Fruit fly (Drosophila melanogaster) whole organism, embryonic: ENCODE results near the gene Atx-1.

Experiments used
- Bdp1 ChIP-seq: fragments of 200-800 bp; sonication (Bioruptor generic); optimal IDR thresholded peaks from 3 replicates; lab custom pipeline; 2016; ENCODE audit warnings: missing biosample characterization, missing genetic modification characterization
- CG14014 ChIP-seq: fragments of 200-800 bp; sonication (Bioruptor generic); IDR thresholded peaks from 2 replicates; pipeline ENCODE4 v1.3.6; 2022; ENCODE audit warnings: missing biosample characterization, missing genetic modification characterization
- CG15696 ChIP-seq: fragments of 200-800 bp; sonication (Bioruptor generic); optimal IDR thresholded peaks from 2 replicates; lab custom pipeline; 2019; ENCODE audit warnings: missing biosample characterization, mild to moderate bottlenecking, missing genetic modification characterization, moderate library complexity
- CG16779 ChIP-seq: fragments of 200-800 bp; sonication (Bioruptor generic); IDR thresholded peaks from 2 replicates; pipeline ENCODE4 v1.3.6; 2022; ENCODE audit warnings: missing biosample characterization, missing genetic modification characterization
- CG17385 ChIP-seq: fragments of 200-800 bp; sonication (Bioruptor generic); optimal IDR thresholded peaks from 3 replicates; lab custom pipeline; 2018; ENCODE audit warnings: missing biosample characterization, mild to moderate bottlenecking, missing genetic modification characterization
- CG17829 ChIP-seq: fragments of 200-800 bp; optimal IDR thresholded peaks from 2 replicates; lab custom pipeline; 2019; ENCODE audit warnings: missing biosample characterization, mild to moderate bottlenecking, missing genetic modification characterization, moderate library complexity
- CG2120 ChIP-seq: fragments of 200-800 bp; sonication (Bioruptor generic); optimal IDR thresholded peaks from 3 replicates; lab custom pipeline; 2016; ENCODE audit warnings: missing biosample characterization, missing genetic modification characterization
- CG2199 ChIP-seq: fragments of 200-800 bp; sonication (Bioruptor generic); IDR thresholded peaks from 3 replicates; pipeline ENCODE4 v1.3.6; 2022; ENCODE audit warnings: missing biosample characterization, missing genetic modification characterization
- CG30020 ChIP-seq: fragments of 200-800 bp; optimal IDR thresholded peaks from 2 replicates; lab custom pipeline; 2019; ENCODE audit warnings: missing biosample characterization, mild to moderate bottlenecking, missing genetic modification characterization, moderate library complexity
- CG30431 ChIP-seq: fragments of 200-800 bp; sonication (Bioruptor generic); optimal IDR thresholded peaks from 2 replicates; lab custom pipeline; 2017; ENCODE audit warnings: missing biosample characterization, missing genetic modification characterization
- CG7271 ChIP-seq: fragments of 200-800 bp; sonication (Bioruptor generic); optimal IDR thresholded peaks from 2 replicates; lab custom pipeline; 2018; ENCODE audit warnings: missing biosample characterization, mild to moderate bottlenecking, missing genetic modification characterization, moderate library complexity
- CkIIα-i1 ChIP-seq: fragments of 200-800 bp; sonication (Bioruptor generic); IDR thresholded peaks from 2 replicates; pipeline ENCODE4 v1.3.6; 2022; ENCODE audit warnings: missing biosample characterization, missing genetic modification characterization
- Dfd ChIP-seq, 2 experiments: fragments of >200 bp; optimal IDR thresholded peaks; 2 replicates each; lab custom pipeline; 2017; ENCODE audit warnings: missing biosample characterization in 2 of 2, missing genetic modification characterization in 2 of 2
- E2f2 ChIP-seq: fragments of 200-800 bp; sonication (Bioruptor generic); IDR thresholded peaks from 2 replicates; pipeline ENCODE4 v1.3.6; 2022; ENCODE audit warnings: missing biosample characterization, missing genetic modification characterization
- HLH4C ChIP-seq: fragments of 200-800 bp; sonication (Bioruptor generic); IDR thresholded peaks from 3 replicates; pipeline ENCODE4 v1.3.6; 2022; ENCODE audit warnings: missing biosample characterization, missing genetic modification characterization; ENCODE audit not compliant: partially characterized antibody
- Lhr ChIP-seq: fragments of 200-800 bp; sonication (Bioruptor generic); optimal IDR thresholded peaks from 3 replicates; lab custom pipeline; 2017; ENCODE audit warnings: mild to moderate bottlenecking, missing biosample characterization, missing genetic modification reagents, missing genetic modification characterization
- MBD-R2 ChIP-seq: fragments of 200-800 bp; sonication (Bioruptor generic); IDR thresholded peaks from 2 replicates; pipeline ENCODE4 v1.3.6; 2022; ENCODE audit warnings: missing biosample characterization, missing genetic modification characterization
- Meics ChIP-seq: fragments of 200-800 bp; sonication (Bioruptor generic); optimal IDR thresholded peaks from 2 replicates; lab custom pipeline; 2017; ENCODE audit warnings: missing biosample characterization, mild to moderate bottlenecking, missing genetic modification characterization
- NFAT ChIP-seq: fragments of 200-800 bp; sonication (Bioruptor generic); IDR thresholded peaks from 2 replicates; pipeline ENCODE4 v1.3.6; 2022; ENCODE audit warnings: missing biosample characterization, missing genetic modification characterization
- Nf-YA ChIP-seq: fragments of 200-800 bp; sonication (Bioruptor generic); IDR thresholded peaks from 2 replicates; pipeline ENCODE4 v1.3.6; 2022; ENCODE audit warnings: missing biosample characterization, missing genetic modification characterization
- Pdp1 ChIP-seq, 2 experiments: fragments of 200-800 bp; sonication (Bioruptor generic); optimal IDR thresholded peaks; 3 replicates each; lab custom pipeline; 2016; ENCODE audit warnings: missing biosample characterization in 2 of 2, missing genetic modification characterization in 2 of 2, mild to moderate bottlenecking in 1 of 2, moderate library complexity in 1 of 2
- Rfx ChIP-seq: fragments of 200-800 bp; sonication (Bioruptor generic); IDR thresholded peaks from 2 replicates; pipeline ENCODE4 v1.3.6; 2022; ENCODE audit warnings: missing biosample characterization, missing genetic modification characterization
- Rx ChIP-seq: fragments of 200-800 bp; sonication (Bioruptor generic); IDR thresholded peaks from 2 replicates; pipeline ENCODE4 v1.3.6; 2022; ENCODE audit warnings: missing biosample characterization, missing genetic modification characterization
- Sin3A ChIP-seq: fragments of >200 bp; optimal IDR thresholded peaks from 2 replicates; lab custom pipeline; 2018
- Trl ChIP-seq, 3 experiments: fragments of >200 bp in 2 of 3; fragments of 200-800 bp in 1 of 3; sonication (Bioruptor generic) in 1 of 3; optimal IDR thresholded peaks; 2 replicates in 1 of 3; 3 replicates in 2 of 3; lab custom pipeline; 2016 to 2017; ENCODE audit warnings: missing biosample characterization in 1 of 3, missing genetic modification characterization in 1 of 3
- al ChIP-seq: fragments of 200-800 bp; sonication (Bioruptor generic); IDR thresholded peaks from 2 replicates; pipeline ENCODE4 v1.3.6; 2022; ENCODE audit warnings: missing biosample characterization, missing genetic modification characterization
- cad ChIP-seq: fragments of >200 bp; optimal IDR thresholded peaks from 2 replicates; lab custom pipeline; 2017; ENCODE audit warnings: missing biosample characterization, missing genetic modification characterization
- dimm ChIP-seq: fragments of 200-800 bp; sonication (Bioruptor generic); IDR thresholded peaks from 2 replicates; pipeline ENCODE4 v1.3.6; 2022; ENCODE audit warnings: missing biosample characterization, missing genetic modification characterization
- fd96Cb ChIP-seq: fragments of 200-800 bp; sonication (Bioruptor generic); optimal IDR thresholded peaks from 2 replicates; lab custom pipeline; 2018; ENCODE audit warnings: missing biosample characterization, mild to moderate bottlenecking, missing genetic modification characterization, moderate library complexity
- jing ChIP-seq: fragments of 200-800 bp; sonication (Bioruptor generic); optimal IDR thresholded peaks from 2 replicates; lab custom pipeline; 2018; ENCODE audit warnings: missing biosample characterization, mild to moderate bottlenecking, missing genetic modification characterization
- kay ChIP-seq: fragments of 200-800 bp; sonication (Bioruptor generic); optimal IDR thresholded peaks from 2 replicates; lab custom pipeline; 2016; ENCODE audit warnings: missing biosample characterization, missing genetic modification characterization
- ken ChIP-seq: fragments of 200-800 bp; sonication (Bioruptor generic); IDR thresholded peaks from 3 replicates; pipeline ENCODE4 v1.3.6; 2022; ENCODE audit warnings: missing biosample characterization, missing genetic modification characterization
- klu ChIP-seq: fragments of 200-800 bp; sonication (Bioruptor generic); IDR thresholded peaks from 2 replicates; pipeline ENCODE4 v1.3.6; 2022; ENCODE audit warnings: missing biosample characterization, missing genetic modification characterization
- nerfin-2 ChIP-seq: fragments of 200-800 bp; sonication (Bioruptor generic); IDR thresholded peaks from 2 replicates; pipeline ENCODE4 v1.3.6; 2022; ENCODE audit warnings: missing biosample characterization, missing genetic modification characterization; ENCODE audit not compliant: partially characterized antibody
- salm ChIP-seq: fragments of 200-800 bp; sonication (Bioruptor generic); optimal IDR thresholded peaks from 2 replicates; lab custom pipeline; 2018; ENCODE audit warnings: missing biosample characterization, mild to moderate bottlenecking, missing genetic modification characterization
- shn ChIP-seq: fragments of 200-800 bp; sonication (Bioruptor generic); optimal IDR thresholded peaks from 3 replicates; lab custom pipeline; 2016; ENCODE audit warnings: missing biosample characterization, missing genetic modification characterization
- sima ChIP-seq: fragments of 200-800 bp; sonication (Bioruptor generic); optimal IDR thresholded peaks from 2 replicates; lab custom pipeline; 2016; ENCODE audit warnings: missing biosample characterization, missing genetic modification characterization
- slbo ChIP-seq: fragments of 200-800 bp; sonication (Bioruptor generic); IDR thresholded peaks from 2 replicates; pipeline ENCODE4 v1.3.6; 2022; ENCODE audit warnings: missing biosample characterization, missing genetic modification characterization
- slou ChIP-seq: fragments of 200-800 bp; sonication (Bioruptor generic); optimal IDR thresholded peaks from 3 replicates; lab custom pipeline; 2016; ENCODE audit warnings: missing biosample characterization, missing genetic modification characterization
- slp2 ChIP-seq: fragments of 200-800 bp; sonication (Bioruptor generic); optimal IDR thresholded peaks from 2 replicates; lab custom pipeline; 2016; ENCODE audit warnings: missing biosample characterization, missing genetic modification characterization
- stwl ChIP-seq: fragments of 200-800 bp; sonication (Bioruptor generic); optimal IDR thresholded peaks from 3 replicates; lab custom pipeline; 2018; ENCODE audit warnings: missing biosample characterization, mild to moderate bottlenecking, missing genetic modification characterization, moderate library complexity
- tin ChIP-seq: fragments of 200-800 bp; sonication (Bioruptor generic); optimal IDR thresholded peaks from 3 replicates; lab custom pipeline; 2016; ENCODE audit warnings: missing biosample characterization, missing genetic modification characterization
- twi ChIP-seq: fragments of 200-800 bp; optimal IDR thresholded peaks from 2 replicates; lab custom pipeline; 2019; ENCODE audit warnings: missing biosample characterization, mild to moderate bottlenecking, missing genetic modification characterization, moderate library complexity
- unc-4 ChIP-seq: fragments of 200-800 bp; sonication (Bioruptor generic); IDR thresholded peaks from 2 replicates; pipeline ENCODE4 v1.3.6; 2022; ENCODE audit warnings: missing biosample characterization, missing genetic modification characterization; ENCODE audit not compliant: partially characterized antibody

Atx-1 gene

DNA sequence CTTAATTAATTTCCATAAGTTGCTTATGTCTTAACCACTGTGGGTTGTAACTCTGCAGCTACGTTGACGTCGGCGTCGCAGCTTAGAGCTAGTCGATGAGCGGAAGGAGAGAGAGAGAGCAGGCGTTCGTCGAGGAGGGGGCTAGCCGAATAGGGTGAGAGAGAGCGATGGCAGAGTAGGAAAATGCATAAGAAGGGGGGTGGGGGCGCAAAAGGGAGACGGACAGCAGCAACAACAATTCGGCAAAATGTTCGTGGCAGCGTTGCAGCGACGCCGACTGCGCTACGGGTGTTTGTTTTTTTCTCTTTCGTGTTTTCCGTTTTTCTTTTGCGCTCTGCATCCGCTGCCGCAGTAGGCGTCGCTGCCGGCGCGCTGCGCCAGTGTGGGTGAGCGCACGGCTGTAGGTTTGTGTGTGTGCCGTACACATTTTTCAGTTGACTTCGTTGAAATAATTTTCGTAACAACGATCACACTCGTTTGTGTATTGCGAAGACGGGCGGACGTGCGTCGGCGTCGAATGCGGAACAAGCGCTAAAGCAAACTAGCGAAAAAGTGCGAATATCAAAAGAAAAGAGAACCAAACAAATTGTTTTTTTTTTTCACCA, 45.1 kb downstream of the Atx-1 start (continued):
- no peak for TF ChIP-seq dimm (GFP tag; lab: Robert Waterston, UW)
- no peak for TF ChIP-seq Dfd (GFP tag; optimal IDR thresholded peaks at IDR 0.05; lab: Kevin White, UChicago)
- TF ChIP-seq kay (GFP tag; lab: Kevin White, UChicago): no peak
- TF ChIP-seq Bdp1 (GFP tag; lab: Kevin White, UChicago): no peak
- TF ChIP-seq CG2199 (GFP tag; lab: Robert Waterston, UW): peak; percentile 45; the same call in 1 of the 3 replicates
- TF ChIP-seq klu: no peak
- TF ChIP-seq Rfx (GFP tag; lab: Robert Waterston, UW): peak; percentile 44; the same call in 1 of the 2 replicates
- peak; percentile 56 for TF ChIP-seq CG17385 (GFP tag; lab: Kevin White, UChicago)
- TF ChIP-seq tin (GFP tag; lab: Kevin White, UChicago): no peak
- no peak for TF ChIP-seq MBD-R2 (GFP tag; lab: Robert Waterston, UW)
- TF ChIP-seq slbo (GFP tag; lab: Robert Waterston, UW): peak; percentile 44
- TF ChIP-seq HLH4C (GFP tag; lab: Robert Waterston, UW): no peak; the same call in 2 of the 3 replicates
- TF ChIP-seq ken (GFP tag; lab: Robert Waterston, UW): no peak
- no peak for TF ChIP-seq CG14014
- TF ChIP-seq Sin3A (lab: Kevin White, UChicago): no peak
- no peak for TF ChIP-seq stwl (tag; lab: Kevin White, UChicago)
- TF ChIP-seq CkIIα-i1 (GFP tag; lab: Robert Waterston, UW): no peak
- 0 out of 2 replicates have a peak, but pooled peaks have one; percentile 12 for TF ChIP-seq unc-4 (GFP tag; lab: Robert Waterston, UW)
- TF ChIP-seq Rx (GFP tag; lab: Robert Waterston, UW): no peak
- no peak for TF ChIP-seq Lhr (GFP tag; lab: Kevin White, UChicago)
- no peak for TF ChIP-seq CG15696 (tag; lab: Kevin White, UChicago)
- no peak for TF ChIP-seq Meics (GFP tag; lab: Kevin White, UChicago)
- TF ChIP-seq twi: no peak
- no peak for TF ChIP-seq CG30431 (GFP tag; lab: Kevin White, UChicago)
- TF ChIP-seq shn: no peak
- no peak for TF ChIP-seq salm
- no peak for TF ChIP-seq sima (GFP tag; lab: Kevin White, UChicago)
- TF ChIP-seq cad (GFP tag; lab: Kevin White, UChicago): no peak
- TF ChIP-seq CG7271 (tag; lab: Kevin White, UChicago): no peak
- TF ChIP-seq CG30020: no peak
- TF ChIP-seq CG2120: peak; percentile 26
- TF ChIP-seq slou (GFP tag; lab: Kevin White, UChicago): no peak
- TF ChIP-seq slp2 (GFP tag; lab: Kevin White, UChicago): no peak
- TF ChIP-seq Nf-YA (GFP tag; lab: Robert Waterston, UW): no peak
- no peak for TF ChIP-seq CG16779 (GFP tag; lab: Robert Waterston, UW)
- no peak for TF ChIP-seq nerfin-2 (GFP tag; lab: Robert Waterston, UW)
- TF ChIP-seq CG17829: no peak
- no peak for TF ChIP-seq fd96Cb (tag; lab: Kevin White, UChicago)
- TF ChIP-seq jing (GFP tag; lab: Kevin White, UChicago): no peak
- TF ChIP-seq al (GFP tag; lab: Robert Waterston, UW): no peak
- peak in 1 of 2 experiments; percentile 51 for TF ChIP-seq Pdp1 (GFP tag; optimal IDR thresholded peaks at IDR 0.05; lab: Kevin White, UChicago)
- peak; percentile 39; the same call in 1 of the 2 replicates for TF ChIP-seq NFAT
- TF ChIP-seq E2f2 (GFP tag; lab: Robert Waterston, UW): no peak
- peak; percentile 81 to 95 for TF ChIP-seq Trl (optimal IDR thresholded peaks at IDR 0.05; lab: Kevin White, UChicago)
- no peak for TF ChIP-seq Trl (GFP tag; optimal IDR thresholded peaks at IDR 0.05; lab: Kevin White, UChicago)
- TF ChIP-seq, all 482 proteins: peak for 97
